Worm (Caenorhabditis elegans): ENCODE measurements around the gene T23G4.2.

- no peak for TF ChIP-seq nhr-11 (tag; optimal IDR thresholded peaks at IDR 0.05)
- TF ChIP-seq egl-27 (tag; optimal IDR thresholded peaks at IDR 0.05): no peak
- TF ChIP-seq rnt-1 (tag; optimal IDR thresholded peaks at IDR 0.05): no peak
- no peak for TF ChIP-seq unc-130 (tag; optimal IDR thresholded peaks at IDR 0.05)
These were observed 41.8 kb downstream of the T23G4.2 start, which contains the start of gene ule-4 for ce11 chrIV:13647558-13647957.

All from whole organism, L1 larva.